Worm (Caenorhabditis elegans) whole organism, early embryonic: Measurements from ENCODE around the gene Y39A1A.10.

Experiments used
- B0310.2 ChIP-seq: sonication (generic microtip); optimal IDR thresholded peaks from 2 replicates; lab custom pipeline; 2016; ENCODE audit warnings: mild to moderate bottlenecking, missing genetic modification characterization, missing compliant biosample characterization
- F13C5.2 ChIP-seq: sonication (generic microtip); optimal IDR thresholded peaks from 2 replicates; lab custom pipeline; 2017; ENCODE audit warnings: mild to moderate bottlenecking, missing genetic modification characterization, inconsistent platforms, missing compliant biosample characterization
- aly-1 ChIP-seq: sonication (generic microtip); optimal IDR thresholded peaks from 2 replicates; lab custom pipeline; 2016; ENCODE audit warnings: missing genetic modification characterization, missing compliant biosample characterization
- ama-1 ChIP-seq: fragments of 150-350 bp; optimal IDR thresholded peaks from 2 replicates; lab custom pipeline; 2014
- ceh-13 ChIP-seq: fragments of 200-800 bp; sonication (Bioruptor generic); optimal IDR thresholded peaks from 2 replicates; lab custom pipeline; 2018; ENCODE audit warnings: mild to moderate bottlenecking, missing genetic modification characterization, missing compliant biosample characterization
- ceh-36 ChIP-seq: sonication (generic microtip); optimal IDR thresholded peaks from 2 replicates; lab custom pipeline; 2016; ENCODE audit warnings: missing genetic modification characterization, inconsistent platforms, missing compliant biosample characterization
- ets-7 ChIP-seq: sonication (generic microtip); optimal IDR thresholded peaks from 2 replicates; lab custom pipeline; 2016; ENCODE audit warnings: missing genotype, missing genetic modification characterization, missing compliant biosample characterization
- flt-1 ChIP-seq: fragments of 200-800 bp; sonication (Bioruptor generic); IDR thresholded peaks from 2 replicates; pipeline ENCODE4 v1.3.6; 2022; ENCODE audit warnings: missing genetic modification characterization, missing compliant biosample characterization
- hmbx-1 ChIP-seq: sonication (generic microtip); optimal IDR thresholded peaks from 2 replicates; lab custom pipeline; 2016; ENCODE audit warnings: mild to moderate bottlenecking, missing genetic modification characterization, missing compliant biosample characterization
- hmg-4 ChIP-seq: fragments of 200-800 bp; sonication (Bioruptor generic); optimal IDR thresholded peaks from 2 replicates; lab custom pipeline; 2018; ENCODE audit warnings: mild to moderate bottlenecking, missing genetic modification characterization, missing compliant biosample characterization
- hnd-1 ChIP-seq: sonication (generic microtip); optimal IDR thresholded peaks from 2 replicates; lab custom pipeline; 2016; ENCODE audit warnings: missing genetic modification characterization, missing compliant biosample characterization
- pes-1 ChIP-seq: fragments of 200-800 bp; sonication (Bioruptor generic); IDR thresholded peaks from 2 replicates; pipeline ENCODE4 v1.3.6; 2022; ENCODE audit warnings: missing genetic modification reagents, missing genetic modification characterization, missing compliant biosample characterization
- scrt-1 ChIP-seq: fragments of 200-800 bp; sonication (Bioruptor generic); IDR thresholded peaks from 2 replicates; pipeline ENCODE4 v1.3.6; 2022; ENCODE audit warnings: missing genetic modification characterization, missing compliant biosample characterization
- sea-1 ChIP-seq: fragments of 200-800 bp; sonication (Bioruptor generic); conservative IDR thresholded peaks from 2 replicates; pipeline ENCODE4 v1.3.6; 2022; ENCODE audit warnings: missing genetic modification characterization, missing compliant biosample characterization
- tbx-11 ChIP-seq: fragments of 200-800 bp; sonication (Bioruptor generic); IDR thresholded peaks from 2 replicates; pipeline ENCODE4 v1.3.6; 2022; ENCODE audit warnings: missing genetic modification characterization, missing compliant biosample characterization
- tbx-37 ChIP-seq: fragments of 200-800 bp; sonication (Bioruptor generic); conservative IDR thresholded peaks from 2 replicates; pipeline ENCODE4 v1.3.6; 2022; ENCODE audit warnings: missing genetic modification reagents, missing genetic modification characterization, missing compliant biosample characterization
- tra-4 ChIP-seq: sonication (generic microtip); optimal IDR thresholded peaks from 2 replicates; lab custom pipeline; 2017; ENCODE audit warnings: missing genetic modification characterization, missing compliant biosample characterization

The Y39A1A.10 gene

ce11 chrIII:10599699-10600098 is 32.8 kb upstream of the Y39A1A.10 start:
- no peak for TF ChIP-seq hmg-4 (GFP tag; lab: Kevin White, UChicago)
- TF ChIP-seq F13C5.2 (tag; lab: Kevin White, UChicago) = peak; percentile 58

- no peak for TF ChIP-seq scrt-1 (GFP tag; lab: Robert Waterston, UW)
- TF ChIP-seq flt-1 (GFP tag; lab: Robert Waterston, UW) = no peak
- TF ChIP-seq ets-7 (tag; lab: Kevin White, UChicago) = no peak
- TF ChIP-seq tbx-11 = no peak
- no peak for TF ChIP-seq B0310.2 (tag; lab: Kevin White, UChicago)
- TF ChIP-seq tra-4 (tag; lab: Kevin White, UChicago) = no peak
- TF ChIP-seq aly-1 (tag; lab: Kevin White, UChicago) = no peak
- TF ChIP-seq ceh-13 = no peak
- TF ChIP-seq ceh-36 (tag; lab: Kevin White, UChicago) = no peak
- TF ChIP-seq tbx-37 (GFP tag; lab: Robert Waterston, UW) = no peak
- no peak for TF ChIP-seq hnd-1
- TF ChIP-seq F13C5.2 (tag; lab: Kevin White, UChicago) = no peak
- TF ChIP-seq sea-1 (GFP tag; lab: Robert Waterston, UW) = no peak
- TF ChIP-seq hmg-4 (GFP tag; lab: Kevin White, UChicago) = no peak
- no peak for TF ChIP-seq ama-1
These were observed 32.3 kb upstream of the Y39A1A.10 start, which contains the start of gene epg-6 for ce11 chrIII:10600138-10600626. Gene epg-6 (minus strand): TSS chrIII:10600188.

ce11 chrIII:10600894-10601293 is 31.6 kb upstream of the Y39A1A.10 start:
- TF ChIP-seq ceh-36 (tag; lab: Kevin White, UChicago) = peak; percentile 59
- no peak for TF ChIP-seq ceh-13

- TF ChIP-seq sea-1 (GFP tag; lab: Robert Waterston, UW) (no peak), ceh-36 (tag; lab: Kevin White, UChicago) (no peak), tra-4 (tag; lab: Kevin White, UChicago) (no peak), ets-7 (tag; lab: Kevin White, UChicago) (no peak), tbx-11 (no peak), hnd-1 (no peak), tbx-37 (GFP tag; lab: Robert Waterston, UW) (no peak), ama-1 (no peak), pes-1 (GFP tag; lab: Robert Waterston, UW) (no peak), hmg-4 (GFP tag; lab: Kevin White, UChicago) (no peak), B0310.2 (tag; lab: Kevin White, UChicago) (no peak), F13C5.2 (tag; lab: Kevin White, UChicago) (no peak)
These were observed 29.3 kb upstream of the Y39A1A.10 start, which contains the start of gene Y39A1A.2 for ce11 chrIII:10603248-10603647. Gene Y39A1A.2 (minus strand): TSS chrIII:10603566.

- TF ChIP-seq scrt-1 (GFP tag; lab: Robert Waterston, UW) (no peak), ets-7 (tag; lab: Kevin White, UChicago) (no peak), ceh-13 (no peak), ceh-36 (tag; lab: Kevin White, UChicago) (no peak), pes-1 (GFP tag; lab: Robert Waterston, UW) (no peak), flt-1 (GFP tag; lab: Robert Waterston, UW) (no peak), hnd-1 (no peak), B0310.2 (tag; lab: Kevin White, UChicago) (no peak), sea-1 (GFP tag; lab: Robert Waterston, UW) (no peak)
These were observed 28.2 kb upstream of the Y39A1A.10 start for ce11 chrIII:10604325-10604724.

ce11 chrIII:10605049-10605448 is 27.5 kb upstream of the Y39A1A.10 start, which contains the start of gene rabx-5:
Gene rabx-5 (plus strand): TSS chrIII:10605349.
- TF ChIP-seq hmg-4 (GFP tag; lab: Kevin White, UChicago) (no peak), ets-7 (tag; lab: Kevin White, UChicago) (no peak), aly-1 (tag; lab: Kevin White, UChicago) (no peak), ceh-36 (tag; lab: Kevin White, UChicago) (no peak), ceh-13 (no peak), ama-1 (no peak), scrt-1 (GFP tag; lab: Robert Waterston, UW) (no peak), tbx-11 (no peak), hnd-1 (no peak), flt-1 (GFP tag; lab: Robert Waterston, UW) (no peak), pes-1 (GFP tag; lab: Robert Waterston, UW) (no peak), sea-1 (GFP tag; lab: Robert Waterston, UW) (no peak), F13C5.2 (tag; lab: Kevin White, UChicago) (no peak), tra-4 (tag; lab: Kevin White, UChicago) (no peak), hmbx-1 (no peak), B0310.2 (tag; lab: Kevin White, UChicago) (no peak), tbx-37 (GFP tag; lab: Robert Waterston, UW) (no peak)

ce11 chrIII:10608161-10608560 is 24.4 kb upstream of the Y39A1A.10 start:
- TF ChIP-seq ets-7 (tag; lab: Kevin White, UChicago) (no peak), sea-1 (GFP tag; lab: Robert Waterston, UW) (no peak), hmbx-1 (no peak), B0310.2 (tag; lab: Kevin White, UChicago) (no peak), tbx-11 (no peak), scrt-1 (GFP tag; lab: Robert Waterston, UW) (no peak)

DNA sequence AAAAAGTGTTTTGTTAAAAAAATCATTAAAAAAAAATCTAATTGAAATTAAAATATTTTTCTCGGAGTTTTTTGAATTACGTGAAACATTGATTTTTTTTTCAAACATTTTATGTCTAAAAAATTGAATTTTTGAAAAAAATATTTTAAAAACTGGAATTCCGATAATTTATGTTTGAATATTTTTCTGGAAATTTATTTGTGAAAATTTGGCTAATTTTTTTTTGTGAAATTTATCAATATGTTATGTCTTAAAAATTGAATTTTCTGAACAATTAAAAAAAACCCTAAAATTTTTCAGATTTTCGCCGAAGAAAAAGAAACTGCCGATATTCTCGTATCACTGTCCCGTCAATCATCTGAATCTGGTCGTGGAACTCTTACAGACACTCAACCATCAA is 20.2 kb upstream of the Y39A1A.10 start, which contains the start of gene Y39A1A.24:
Y39A1A.24 (plus strand) TSS at position 301 of the 400 bp plus-strand sequence.
- TF ChIP-seq hnd-1 (no peak), B0310.2 (tag; lab: Kevin White, UChicago) (no peak), flt-1 (GFP tag; lab: Robert Waterston, UW) (no peak), hmg-4 (GFP tag; lab: Kevin White, UChicago) (no peak), sea-1 (GFP tag; lab: Robert Waterston, UW) (no peak), scrt-1 (GFP tag; lab: Robert Waterston, UW) (no peak), aly-1 (tag; lab: Kevin White, UChicago) (no peak), F13C5.2 (tag; lab: Kevin White, UChicago) (no peak), hmbx-1 (no peak)
